Worm (Caenorhabditis elegans): ENCODE measurements around the gene M01H9.3.

The M01H9.3 gene

ce11 chrIV:4469770-4470709 is 6.8 kb downstream of the M01H9.3 start (continued):
- TF ChIP-seq elt-2 (tag; optimal IDR thresholded peaks at IDR 0.05) (peak; percentile 59), zag-1 (tag; optimal IDR thresholded peaks at IDR 0.05) (no peak), egl-13 (tag; optimal IDR thresholded peaks at IDR 0.05) (peak; percentile 65), fkh-8 (tag; optimal IDR thresholded peaks at IDR 0.05) (peak; percentile 91), nhr-12 (tag; optimal IDR thresholded peaks at IDR 0.05) (no peak), ztf-11 (tag; optimal IDR thresholded peaks at IDR 0.05) (no peak), Y116A8C.19 (tag; optimal IDR thresholded peaks at IDR 0.05; ENCODE audit: borderline replicate concordance) (no peak), nhr-84 (tag; optimal IDR thresholded peaks at IDR 0.05) (no peak), unc-98 (GFP tag; IDR thresholded peaks at IDR 0.05) (0 out of 2 replicates have a peak, but pooled peaks have one; percentile 26), mab-9 (GFP tag; IDR thresholded peaks at IDR 0.05) (no peak), irx-1 (tag; optimal IDR thresholded peaks at IDR 0.05) (peak; percentile 28)

ce11 chrIV:4469055-4469454 is 7.8 kb downstream of the M01H9.3 start:
- TF ChIP-seq swsn-7 (tag; optimal IDR thresholded peaks at IDR 0.05), result no peak
- TF ChIP-seq efl-1 (optimal IDR thresholded peaks at IDR 0.05), result no peak
- TF ChIP-seq efl-1 (GFP tag; optimal IDR thresholded peaks at IDR 0.05 in 1 of 2), result peak in 1 of 2 experiments; percentile 86
- TF ChIP-seq tbx-2 (tag; optimal IDR thresholded peaks at IDR 0.05), result no peak
- TF ChIP-seq lir-3 (tag; optimal IDR thresholded peaks at IDR 0.05; ENCODE audit: poor library complexity), result no peak
- no peak for TF ChIP-seq ceh-63 (GFP tag; optimal IDR thresholded peaks at IDR 0.05)

- TF ChIP-seq vab-15 (tag; optimal IDR thresholded peaks at IDR 0.05), result no peak
- TF ChIP-seq lin-35 (GFP tag; optimal IDR thresholded peaks at IDR 0.05), result peak in 1 of 2 experiments; percentile 27
- peak; percentile 29 for TF ChIP-seq nhr-19 (GFP tag; conservative IDR thresholded peaks at IDR 0.05)
- TF ChIP-seq fkh-8 (tag; optimal IDR thresholded peaks at IDR 0.05), result peak; percentile 24
- TF ChIP-seq lin-14 (GFP tag; optimal IDR thresholded peaks at IDR 0.05), result peak; percentile 38
- no peak for TF ChIP-seq lsy-2 (tag; optimal IDR thresholded peaks at IDR 0.05)
- TF ChIP-seq sup-37 (GFP tag; optimal IDR thresholded peaks at IDR 0.05), result peak; percentile 42
- TF ChIP-seq pag-3 (tag; optimal IDR thresholded peaks at IDR 0.05; ENCODE audit: borderline replicate concordance, insufficient read depth), result no peak
- TF ChIP-seq unc-86 (tag; optimal IDR thresholded peaks at IDR 0.05), result no peak
- TF ChIP-seq ztf-11 (tag; optimal IDR thresholded peaks at IDR 0.05), result peak in 1 of 2 experiments; percentile 11
- TF ChIP-seq nhr-90 (tag; optimal IDR thresholded peaks at IDR 0.05; ENCODE audit: poor library complexity), result peak; percentile 56
- peak; percentile 50 for TF ChIP-seq nhr-85 (tag)
- no peak for TF ChIP-seq lin-39 (tag; optimal IDR thresholded peaks at IDR 0.05)
- no peak for TF ChIP-seq nhr-12 (tag; optimal IDR thresholded peaks at IDR 0.05)
- TF ChIP-seq snu-23 (GFP tag; optimal IDR thresholded peaks at IDR 0.05), result peak; percentile 46
- peak; percentile 1 for TF ChIP-seq C16A3.4 (tag; optimal IDR thresholded peaks at IDR 0.05)
- TF ChIP-seq tlp-1 (tag; optimal IDR thresholded peaks at IDR 0.05), result no peak
- peak; percentile 7 for TF ChIP-seq ceh-8 (GFP tag; optimal IDR thresholded peaks at IDR 0.05)
- peak; percentile 20 for TF ChIP-seq nhr-20 (tag; optimal IDR thresholded peaks at IDR 0.05)
- no peak for TF ChIP-seq alr-1 (tag; optimal IDR thresholded peaks at IDR 0.05; ENCODE audit: borderline replicate concordance)
- TF ChIP-seq nhr-237 (tag; optimal IDR thresholded peaks at IDR 0.05), result no peak
- TF ChIP-seq elt-2 (tag; optimal IDR thresholded peaks at IDR 0.05), result peak; percentile 30
- peak in 1 of 2 experiments; percentile 17 for TF ChIP-seq efl-1 (optimal IDR thresholded peaks at IDR 0.05)
- peak in 1 of 2 experiments; percentile 91 for TF ChIP-seq efl-1 (GFP tag; optimal IDR thresholded peaks at IDR 0.05 in 1 of 2)
- peak; percentile 28 for TF ChIP-seq pax-3 (tag; optimal IDR thresholded peaks at IDR 0.05)
- peak; percentile 56 for TF ChIP-seq nhr-71 (tag; optimal IDR thresholded peaks at IDR 0.05)
- TF ChIP-seq ama-1 (optimal IDR thresholded peaks at IDR 0.05), result peak; percentile 95
- peak; percentile 19 for TF ChIP-seq swsn-7 (tag; optimal IDR thresholded peaks at IDR 0.05)
- no peak for TF ChIP-seq egl-27 (tag; optimal IDR thresholded peaks at IDR 0.05)
- TF ChIP-seq tbx-2 (tag; optimal IDR thresholded peaks at IDR 0.05), result peak; percentile 17
- TF ChIP-seq ceh-88 (GFP tag; IDR thresholded peaks at IDR 0.05), result 0 out of 2 replicates have a peak, but pooled peaks have one; percentile 51
- TF ChIP-seq jun-1 (tag; optimal IDR thresholded peaks at IDR 0.05), result no peak
- TF ChIP-seq ztf-4 (tag; optimal IDR thresholded peaks at IDR 0.05), result peak; percentile 39
- TF ChIP-seq unc-62 (GFP tag; optimal IDR thresholded peaks at IDR 0.05), result no peak
- peak; percentile 33 for TF ChIP-seq nhr-47 (tag; optimal IDR thresholded peaks at IDR 0.05)
These were observed 8.7 kb downstream of the M01H9.3 start for ce11 chrIV:4468046-4468727.
